Fruit fly (Drosophila melanogaster) whole organism, embryonic: ENCODE results near the gene CG6195.

Source experiments
- Aef1 ChIP-seq: fragments of 200-800 bp; sonication (Bioruptor generic); IDR thresholded peaks from 3 replicates; pipeline ENCODE4 v1.3.6; 2022; ENCODE audit warnings: missing biosample characterization, missing genetic modification characterization
- CG17186 ChIP-seq: fragments of 200-800 bp; sonication (Bioruptor generic); optimal IDR thresholded peaks from 3 replicates; lab custom pipeline; 2017; ENCODE audit warnings: missing biosample characterization, missing genetic modification reagents, missing genetic modification characterization
- CG17568 ChIP-seq: fragments of 200-800 bp; sonication (Bioruptor generic); optimal IDR thresholded peaks from 2 replicates; lab custom pipeline; 2018; ENCODE audit warnings: missing biosample characterization, mild to moderate bottlenecking, missing genetic modification characterization, moderate library complexity
- Doc2 ChIP-seq: fragments of 200-800 bp; sonication (Bioruptor generic); IDR thresholded peaks from 2 replicates; pipeline ENCODE4 v1.3.6; 2022; ENCODE audit warnings: missing biosample characterization, missing genetic modification characterization
- Nf-YC ChIP-seq: fragments of 200-800 bp; optimal IDR thresholded peaks from 3 replicates; lab custom pipeline; 2019; ENCODE audit warnings: missing biosample characterization, mild to moderate bottlenecking, missing genetic modification characterization, moderate library complexity
- Ravus ChIP-seq: fragments of 200-800 bp; sonication (Bioruptor generic); IDR thresholded peaks from 2 replicates; pipeline ENCODE4 v1.3.6; 2022; ENCODE audit warnings: missing biosample characterization, missing genetic modification characterization
- lov ChIP-seq, 2 experiments: fragments of 200-800 bp in 1 of 2; fragments of >200 bp in 1 of 2; sonication (Bioruptor generic) in 1 of 2; IDR thresholded peaks in 1 of 2; optimal IDR thresholded peaks in 1 of 2; 2 replicates in 1 of 2; 3 replicates in 1 of 2; pipeline versions ENCODE4 v1.3.6 to Lab custom; 2017 to 2022; ENCODE audit warnings: missing biosample characterization in 1 of 2, missing genetic modification characterization in 1 of 2
- mld ChIP-seq: fragments of 200-800 bp; sonication (Bioruptor generic); IDR thresholded peaks from 3 replicates; pipeline ENCODE4 v1.3.6; 2022; ENCODE audit warnings: missing biosample characterization, missing genetic modification characterization; ENCODE audit not compliant: partially characterized antibody
- nau ChIP-seq: fragments of 200-800 bp; sonication (Bioruptor generic); optimal IDR thresholded peaks from 3 replicates; lab custom pipeline; 2017; ENCODE audit warnings: missing biosample characterization, mild to moderate bottlenecking, missing genetic modification characterization, missing genetic modification reagents

DNA sequence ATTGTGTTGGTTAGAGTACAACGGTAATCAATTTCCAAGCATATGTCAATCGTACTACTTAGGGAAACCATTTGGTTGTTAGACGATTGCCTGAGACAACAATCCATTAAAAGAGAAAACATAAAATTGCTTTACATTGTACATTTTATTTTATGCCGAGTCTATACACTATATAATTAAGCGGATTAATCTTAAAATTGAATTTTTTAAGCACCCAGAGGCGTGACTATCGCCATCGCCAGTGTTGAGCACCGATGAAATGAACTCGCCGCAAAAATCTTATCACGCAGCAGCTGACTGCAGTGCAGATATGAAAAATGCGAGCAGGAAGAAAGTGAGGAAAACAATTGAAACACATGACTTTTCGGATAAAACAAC, 5.3 kb downstream of the CG6195 start:
- peak; percentile 67; the same call in 2 of the 3 replicates for TF ChIP-seq mld
- no peak for TF ChIP-seq nau (GFP tag; lab: Kevin White, UChicago)
- TF ChIP-seq Nf-YC (tag; lab: Kevin White, UChicago) = no peak
- no peak for TF ChIP-seq lov (optimal IDR thresholded peaks at IDR 0.05; lab: Kevin White, UChicago)
- TF ChIP-seq lov (GFP tag; IDR thresholded peaks at IDR 0.05; lab: Robert Waterston, UW) = no peak
- TF ChIP-seq Doc2 (GFP tag; lab: Robert Waterston, UW) = no peak
- TF ChIP-seq CG17568 (GFP tag; lab: Kevin White, UChicago) = no peak
- no peak for TF ChIP-seq Ravus (GFP tag; lab: Robert Waterston, UW)
- no peak for TF ChIP-seq Aef1
- TF ChIP-seq CG17186 (GFP tag; lab: Kevin White, UChicago) = no peak
